Worm (Caenorhabditis elegans) whole organism, early embryonic: ENCODE measurements around the gene bec-1.

ENCODE experiments used
- B0310.2 ChIP-seq: sonication (generic microtip); optimal IDR thresholded peaks from 2 replicates; lab custom pipeline; 2016; ENCODE audit warnings: mild to moderate bottlenecking, missing genetic modification characterization, missing compliant biosample characterization
- F13C5.2 ChIP-seq: sonication (generic microtip); optimal IDR thresholded peaks from 2 replicates; lab custom pipeline; 2017; ENCODE audit warnings: mild to moderate bottlenecking, missing genetic modification characterization, inconsistent platforms, missing compliant biosample characterization
- aly-1 ChIP-seq: sonication (generic microtip); optimal IDR thresholded peaks from 2 replicates; lab custom pipeline; 2016; ENCODE audit warnings: missing genetic modification characterization, missing compliant biosample characterization
- ama-1 ChIP-seq: fragments of 150-350 bp; optimal IDR thresholded peaks from 2 replicates; lab custom pipeline; 2014
- ceh-13 ChIP-seq: fragments of 200-800 bp; sonication (Bioruptor generic); optimal IDR thresholded peaks from 2 replicates; lab custom pipeline; 2018; ENCODE audit warnings: mild to moderate bottlenecking, missing genetic modification characterization, missing compliant biosample characterization
- ceh-36 ChIP-seq: sonication (generic microtip); optimal IDR thresholded peaks from 2 replicates; lab custom pipeline; 2016; ENCODE audit warnings: missing genetic modification characterization, inconsistent platforms, missing compliant biosample characterization
- ets-7 ChIP-seq: sonication (generic microtip); optimal IDR thresholded peaks from 2 replicates; lab custom pipeline; 2016; ENCODE audit warnings: missing genotype, missing genetic modification characterization, missing compliant biosample characterization
- flt-1 ChIP-seq: fragments of 200-800 bp; sonication (Bioruptor generic); IDR thresholded peaks from 2 replicates; pipeline ENCODE4 v1.3.6; 2022; ENCODE audit warnings: missing genetic modification characterization, missing compliant biosample characterization
- hmbx-1 ChIP-seq: sonication (generic microtip); optimal IDR thresholded peaks from 2 replicates; lab custom pipeline; 2016; ENCODE audit warnings: mild to moderate bottlenecking, missing genetic modification characterization, missing compliant biosample characterization
- hmg-4 ChIP-seq: fragments of 200-800 bp; sonication (Bioruptor generic); optimal IDR thresholded peaks from 2 replicates; lab custom pipeline; 2018; ENCODE audit warnings: mild to moderate bottlenecking, missing genetic modification characterization, missing compliant biosample characterization
- hnd-1 ChIP-seq: sonication (generic microtip); optimal IDR thresholded peaks from 2 replicates; lab custom pipeline; 2016; ENCODE audit warnings: missing genetic modification characterization, missing compliant biosample characterization
- pes-1 ChIP-seq: fragments of 200-800 bp; sonication (Bioruptor generic); IDR thresholded peaks from 2 replicates; pipeline ENCODE4 v1.3.6; 2022; ENCODE audit warnings: missing genetic modification reagents, missing genetic modification characterization, missing compliant biosample characterization
- scrt-1 ChIP-seq: fragments of 200-800 bp; sonication (Bioruptor generic); IDR thresholded peaks from 2 replicates; pipeline ENCODE4 v1.3.6; 2022; ENCODE audit warnings: missing genetic modification characterization, missing compliant biosample characterization
- sea-1 ChIP-seq: fragments of 200-800 bp; sonication (Bioruptor generic); conservative IDR thresholded peaks from 2 replicates; pipeline ENCODE4 v1.3.6; 2022; ENCODE audit warnings: missing genetic modification characterization, missing compliant biosample characterization
- tbx-11 ChIP-seq: fragments of 200-800 bp; sonication (Bioruptor generic); IDR thresholded peaks from 2 replicates; pipeline ENCODE4 v1.3.6; 2022; ENCODE audit warnings: missing genetic modification characterization, missing compliant biosample characterization
- tbx-37 ChIP-seq: fragments of 200-800 bp; sonication (Bioruptor generic); conservative IDR thresholded peaks from 2 replicates; pipeline ENCODE4 v1.3.6; 2022; ENCODE audit warnings: missing genetic modification reagents, missing genetic modification characterization, missing compliant biosample characterization
- tra-4 ChIP-seq: sonication (generic microtip); optimal IDR thresholded peaks from 2 replicates; lab custom pipeline; 2017; ENCODE audit warnings: missing genetic modification characterization, missing compliant biosample characterization

The bec-1 gene

ce11 chrIV:5652811-5653483, 11.3 kb downstream of the bec-1 start:
- no peak for TF ChIP-seq hmg-4
- TF ChIP-seq ama-1 (lab: Kevin White, UChicago) = peak; percentile 27

- TF ChIP-seq hmg-4 (no peak), tbx-11 (GFP tag; lab: Robert Waterston, UW) (no peak), tra-4 (tag; lab: Kevin White, UChicago) (no peak), ets-7 (tag; lab: Kevin White, UChicago) (no peak), hnd-1 (tag; lab: Kevin White, UChicago) (no peak), ama-1 (lab: Kevin White, UChicago) (no peak), pes-1 (GFP tag; lab: Robert Waterston, UW) (no peak), scrt-1 (GFP tag; lab: Robert Waterston, UW) (no peak), tbx-37 (GFP tag; lab: Robert Waterston, UW) (no peak), aly-1 (tag; lab: Kevin White, UChicago) (no peak), flt-1 (GFP tag; lab: Robert Waterston, UW) (no peak), ceh-13 (GFP tag; lab: Kevin White, UChicago) (no peak)
Measured at ce11 chrIV:5650761-5651332, 13.4 kb downstream of the bec-1 start.

- TF ChIP-seq aly-1 (tag; lab: Kevin White, UChicago) (no peak), scrt-1 (GFP tag; lab: Robert Waterston, UW) (no peak), ceh-13 (GFP tag; lab: Kevin White, UChicago) (no peak), B0310.2 (no peak), hnd-1 (tag; lab: Kevin White, UChicago) (no peak), hmg-4 (no peak), hmbx-1 (tag; lab: Kevin White, UChicago) (no peak), tbx-37 (GFP tag; lab: Robert Waterston, UW) (no peak), ama-1 (lab: Kevin White, UChicago) (no peak), ceh-36 (tag; lab: Kevin White, UChicago) (no peak), ets-7 (tag; lab: Kevin White, UChicago) (no peak), tra-4 (tag; lab: Kevin White, UChicago) (no peak), flt-1 (GFP tag; lab: Robert Waterston, UW) (no peak), sea-1 (GFP tag; lab: Robert Waterston, UW) (no peak), pes-1 (GFP tag; lab: Robert Waterston, UW) (no peak)
Measured at ce11 chrIV:5649073-5649583, 15.1 kb downstream of the bec-1 start, which contains the start of gene csn-5. Gene csn-5 (plus strand): TSS chrIV:5649533.

- TF ChIP-seq pes-1 (GFP tag; lab: Robert Waterston, UW) (no peak), scrt-1 (GFP tag; lab: Robert Waterston, UW) (no peak), hmbx-1 (tag; lab: Kevin White, UChicago) (no peak), tbx-37 (GFP tag; lab: Robert Waterston, UW) (no peak), B0310.2 (no peak), flt-1 (GFP tag; lab: Robert Waterston, UW) (no peak), ama-1 (lab: Kevin White, UChicago) (no peak), ets-7 (tag; lab: Kevin White, UChicago) (no peak), tbx-11 (GFP tag; lab: Robert Waterston, UW) (no peak), hnd-1 (tag; lab: Kevin White, UChicago) (no peak)
Measured at ce11 chrIV:5645514-5646052, 18.6 kb downstream of the bec-1 start, which contains the start of the genes srd-8 and B0547.2. Gene srd-8 (minus strand): TSS chrIV:5645614. Gene B0547.2 (plus strand): TSS chrIV:5646002.

ce11 chrIV:5635551-5635950, 28.7 kb downstream of the bec-1 start, which contains the start of gene srd-13:
Gene srd-13 (minus strand): TSS chrIV:5635651.
- TF ChIP-seq scrt-1 (GFP tag; lab: Robert Waterston, UW) = no peak
- no peak for TF ChIP-seq hmbx-1 (tag; lab: Kevin White, UChicago)
- TF ChIP-seq tbx-37 (GFP tag; lab: Robert Waterston, UW) = no peak
- no peak for TF ChIP-seq ceh-36 (tag; lab: Kevin White, UChicago)
- no peak for TF ChIP-seq aly-1 (tag; lab: Kevin White, UChicago)
- no peak for TF ChIP-seq hnd-1 (tag; lab: Kevin White, UChicago)
- no peak for TF ChIP-seq tra-4 (tag; lab: Kevin White, UChicago)
- no peak for TF ChIP-seq ceh-13 (GFP tag; lab: Kevin White, UChicago)
- no peak for TF ChIP-seq flt-1 (GFP tag; lab: Robert Waterston, UW)
- TF ChIP-seq tbx-11 (GFP tag; lab: Robert Waterston, UW) = no peak
- no peak for TF ChIP-seq sea-1 (GFP tag; lab: Robert Waterston, UW)
- TF ChIP-seq B0310.2 = no peak
- no peak for TF ChIP-seq ama-1 (lab: Kevin White, UChicago)
- no peak for TF ChIP-seq pes-1 (GFP tag; lab: Robert Waterston, UW)

- TF ChIP-seq hmbx-1 (tag; lab: Kevin White, UChicago) = no peak
- TF ChIP-seq ets-7 (tag; lab: Kevin White, UChicago) = no peak
- TF ChIP-seq ceh-36 (tag; lab: Kevin White, UChicago) = no peak
- TF ChIP-seq sea-1 (GFP tag; lab: Robert Waterston, UW) = no peak
- TF ChIP-seq tbx-37 (GFP tag; lab: Robert Waterston, UW) = no peak
- TF ChIP-seq aly-1 (tag; lab: Kevin White, UChicago) = no peak
- no peak for TF ChIP-seq F13C5.2 (tag; lab: Kevin White, UChicago)
- TF ChIP-seq scrt-1 (GFP tag; lab: Robert Waterston, UW) = no peak
- TF ChIP-seq B0310.2 = no peak
- no peak for TF ChIP-seq tra-4 (tag; lab: Kevin White, UChicago)
- TF ChIP-seq ama-1 (lab: Kevin White, UChicago) = no peak
- TF ChIP-seq ceh-13 (GFP tag; lab: Kevin White, UChicago) = no peak
- TF ChIP-seq hnd-1 (tag; lab: Kevin White, UChicago) = no peak
- TF ChIP-seq flt-1 (GFP tag; lab: Robert Waterston, UW) = no peak
- no peak for TF ChIP-seq tbx-11 (GFP tag; lab: Robert Waterston, UW)
- no peak for TF ChIP-seq pes-1 (GFP tag; lab: Robert Waterston, UW)
Measured at ce11 chrIV:5632536-5632935, 31.7 kb downstream of the bec-1 start.
